Worm (Caenorhabditis elegans) whole organism, young adult: Measurements from ENCODE around the gene morc-1.
A peak's percentile ranks its signal among the peaks of the same experiment; 100 is the strongest.

Experiments
- B0019.2 ChIP-seq: fragments of 200-800 bp; sonication (Bioruptor generic); conservative IDR thresholded peaks from 2 replicates; pipeline ENCODE4 v1.3.6; 2022; ENCODE audit warnings: missing genetic modification reagents, missing genetic modification characterization, missing compliant biosample characterization
- B0261.1 ChIP-seq: sonication (generic microtip); optimal IDR thresholded peaks from 2 replicates; lab custom pipeline; 2016; ENCODE audit warnings: mild to moderate bottlenecking, missing genetic modification characterization, moderate library complexity, missing compliant biosample characterization
- C17E4.6 ChIP-seq: fragments of 200-800 bp; sonication (Bioruptor generic); IDR thresholded peaks from 2 replicates; pipeline ENCODE4 v1.3.6; 2022; ENCODE audit warnings: missing genetic modification reagents, missing genetic modification characterization, missing compliant biosample characterization
- F23B12.7 ChIP-seq: sonication (generic microtip); optimal IDR thresholded peaks from 2 replicates; lab custom pipeline; 2017; ENCODE audit warnings: missing genetic modification characterization, mild to moderate bottlenecking, missing compliant biosample characterization, antibody characterized with exemption, moderate library complexity; ENCODE audit not compliant: insufficient read depth
- F33H1.4 ChIP-seq: fragments of 200-800 bp; sonication (Bioruptor generic); IDR thresholded peaks from 2 replicates; pipeline ENCODE4 v1.3.6; 2022; ENCODE audit warnings: missing genetic modification reagents, missing genetic modification characterization, missing compliant biosample characterization
- K11D2.4 ChIP-seq: fragments of 200-800 bp; sonication (Bioruptor generic); IDR thresholded peaks from 2 replicates; pipeline ENCODE4 v1.3.6; 2022; ENCODE audit warnings: missing genetic modification reagents, missing genetic modification characterization, missing compliant biosample characterization
- K12H6.12 ChIP-seq: fragments of 200-800 bp; sonication (Bioruptor generic); optimal IDR thresholded peaks from 2 replicates; lab custom pipeline; 2018; ENCODE audit warnings: mild to moderate bottlenecking, missing genetic modification characterization, missing compliant biosample characterization
- aptf-2 ChIP-seq: fragments of 200-800 bp; sonication (Bioruptor generic); conservative IDR thresholded peaks from 2 replicates; pipeline ENCODE4 v1.3.6; 2022; ENCODE audit warnings: missing genetic modification reagents, missing genetic modification characterization, missing compliant biosample characterization
- atf-7 ChIP-seq: sonication (generic microtip); optimal IDR thresholded peaks from 2 replicates; lab custom pipeline; 2017; ENCODE audit warnings: mild to moderate bottlenecking, missing genetic modification characterization, missing compliant biosample characterization
- attf-3 ChIP-seq: fragments of 200-800 bp; sonication (Bioruptor generic); conservative IDR thresholded peaks from 2 replicates; pipeline ENCODE4 v1.3.6; 2022; ENCODE audit warnings: missing genetic modification reagents, missing genetic modification characterization, missing compliant biosample characterization
- attf-5 ChIP-seq: fragments of 200-800 bp; sonication (Bioruptor generic); optimal IDR thresholded peaks from 2 replicates; lab custom pipeline; 2018; ENCODE audit warnings: mild to moderate bottlenecking, missing genetic modification characterization, missing compliant biosample characterization
- attf-6 ChIP-seq: fragments of 200-800 bp; sonication (Bioruptor generic); IDR thresholded peaks from 2 replicates; pipeline ENCODE4 v1.3.6; 2022; ENCODE audit warnings: missing genetic modification reagents, missing genetic modification characterization, missing compliant biosample characterization
- cebp-2 ChIP-seq: fragments of 200-800 bp; sonication (Bioruptor generic); IDR thresholded peaks from 2 replicates; pipeline ENCODE4 v1.3.6; 2022; ENCODE audit warnings: missing genetic modification characterization, missing compliant biosample characterization
- ceh-100 ChIP-seq: fragments of 200-800 bp; sonication (Bioruptor generic); IDR thresholded peaks from 2 replicates; pipeline ENCODE4 v1.3.6; 2022; ENCODE audit warnings: missing genetic modification reagents, missing genetic modification characterization, missing compliant biosample characterization
- ceh-79 ChIP-seq: sonication (generic microtip); optimal IDR thresholded peaks from 2 replicates; lab custom pipeline; 2017; ENCODE audit warnings: mild to moderate bottlenecking, missing genetic modification characterization, missing compliant biosample characterization
- ceh-91 ChIP-seq: fragments of 200-800 bp; sonication (Bioruptor generic); IDR thresholded peaks from 2 replicates; pipeline ENCODE4 v1.3.6; 2022; ENCODE audit warnings: missing genetic modification reagents, missing genetic modification characterization, missing compliant biosample characterization
- chd-7 ChIP-seq: sonication (generic microtip); optimal IDR thresholded peaks from 2 replicates; lab custom pipeline; 2016; ENCODE audit warnings: mild to moderate bottlenecking, missing genetic modification characterization, moderate library complexity, missing compliant biosample characterization
- die-1 ChIP-seq: sonication (generic microtip); optimal IDR thresholded peaks from 2 replicates; lab custom pipeline; 2016; ENCODE audit warnings: missing genotype, mild to moderate bottlenecking, missing genetic modification characterization, missing compliant biosample characterization
- dox-1 ChIP-seq: fragments of 200-800 bp; sonication (Bioruptor generic); IDR thresholded peaks from 2 replicates; pipeline ENCODE4 v1.3.6; 2022; ENCODE audit warnings: missing genetic modification reagents, missing genetic modification characterization, missing compliant biosample characterization
- dpff-1 ChIP-seq: sonication (generic microtip); optimal IDR thresholded peaks from 2 replicates; lab custom pipeline; 2017; ENCODE audit warnings: mild to moderate bottlenecking, missing genetic modification characterization, missing compliant biosample characterization
- ekl-4 ChIP-seq: fragments of 200-800 bp; sonication (Bioruptor generic); IDR thresholded peaks from 2 replicates; pipeline ENCODE4 v1.3.6; 2022; ENCODE audit warnings: missing genetic modification reagents, missing genetic modification characterization, missing compliant biosample characterization
- him-1 ChIP-seq: sonication (generic microtip); optimal IDR thresholded peaks from 2 replicates; lab custom pipeline; 2016; ENCODE audit warnings: missing genotype, missing genetic modification reagents, missing genetic modification characterization, missing compliant biosample characterization
- hmg-1.2 ChIP-seq: fragments of 200-800 bp; sonication (Bioruptor generic); IDR thresholded peaks from 2 replicates; pipeline ENCODE4 v1.3.6; 2022; ENCODE audit warnings: missing genetic modification reagents, missing genetic modification characterization, missing compliant biosample characterization
- lag-1 ChIP-seq: fragments of 200-800 bp; sonication (Bioruptor generic); IDR thresholded peaks from 2 replicates; pipeline ENCODE4 v1.3.6; 2022; ENCODE audit warnings: missing genetic modification reagents, missing genetic modification characterization, missing compliant biosample characterization
- let-607 ChIP-seq, 2 experiments: fragments of 200-800 bp in 1 of 2; sonication (Bioruptor generic) in 1 of 2; sonication (generic microtip) in 1 of 2; optimal IDR thresholded peaks; 2 replicates each; lab custom pipeline; 2016 to 2018; ENCODE audit warnings: mild to moderate bottlenecking in 2 of 2, missing compliant biosample characterization in 2 of 2, missing genetic modification characterization in 2 of 2, moderate library complexity in 2 of 2, missing genotype in 1 of 2
- lin-26 ChIP-seq: fragments of 200-800 bp; sonication (Bioruptor generic); IDR thresholded peaks from 2 replicates; pipeline ENCODE4 v1.3.6; 2022; ENCODE audit warnings: missing genetic modification reagents, missing genetic modification characterization, missing compliant biosample characterization
- lin-40 ChIP-seq: sonication (generic microtip); optimal IDR thresholded peaks from 2 replicates; lab custom pipeline; 2016; ENCODE audit warnings: missing genetic modification characterization, mild to moderate bottlenecking, missing compliant biosample characterization, missing genotype, missing genetic modification reagents
- lin-54 ChIP-seq: fragments of 200-800 bp; sonication (Bioruptor generic); optimal IDR thresholded peaks from 2 replicates; lab custom pipeline; 2018; ENCODE audit warnings: mild to moderate bottlenecking, missing genetic modification characterization, missing compliant biosample characterization
- lsl-1 ChIP-seq: fragments of 200-800 bp; sonication (Bioruptor generic); optimal IDR thresholded peaks from 2 replicates; lab custom pipeline; 2018; ENCODE audit warnings: mild to moderate bottlenecking, missing genetic modification characterization, moderate library complexity, missing compliant biosample characterization
- madf-10 ChIP-seq: sonication (generic microtip); optimal IDR thresholded peaks from 2 replicates; lab custom pipeline; 2016; ENCODE audit warnings: mild to moderate bottlenecking, missing genetic modification characterization, missing compliant biosample characterization
- madf-8 ChIP-seq: fragments of 200-800 bp; sonication (Bioruptor generic); conservative IDR thresholded peaks from 2 replicates; pipeline ENCODE4 v1.3.6; 2022; ENCODE audit warnings: missing genetic modification reagents, missing genetic modification characterization, missing compliant biosample characterization
- mcd-1 ChIP-seq: fragments of 200-800 bp; sonication (Bioruptor generic); IDR thresholded peaks from 2 replicates; pipeline ENCODE4 v1.3.6; 2022; ENCODE audit warnings: missing genetic modification reagents, missing genetic modification characterization, missing compliant biosample characterization
- nfyb-1 ChIP-seq: fragments of 200-800 bp; sonication (Bioruptor generic); IDR thresholded peaks from 2 replicates; pipeline ENCODE4 v1.3.6; 2022; ENCODE audit warnings: missing genetic modification reagents, missing genetic modification characterization, missing compliant biosample characterization
- nhr-120 ChIP-seq: fragments of 200-800 bp; sonication (Bioruptor generic); IDR thresholded peaks from 2 replicates; pipeline ENCODE4 v1.3.6; 2022; ENCODE audit warnings: missing genetic modification characterization, missing compliant biosample characterization
- nhr-27 ChIP-seq: fragments of 200-800 bp; sonication (Bioruptor generic); optimal IDR thresholded peaks from 2 replicates; lab custom pipeline; 2018; ENCODE audit warnings: mild to moderate bottlenecking, missing genetic modification characterization, moderate library complexity, missing compliant biosample characterization
- rcor-1 ChIP-seq: fragments of 200-800 bp; sonication (Bioruptor generic); IDR thresholded peaks from 2 replicates; pipeline ENCODE4 v1.3.6; 2022; ENCODE audit warnings: missing genetic modification reagents, missing genetic modification characterization, missing compliant biosample characterization
- rec-8 ChIP-seq, 2 experiments: sonication (generic microtip); optimal IDR thresholded peaks; 2 replicates each; lab custom pipeline; 2016; ENCODE audit warnings: mild to moderate bottlenecking in 2 of 2, missing genetic modification characterization in 2 of 2, missing genetic modification reagents in 2 of 2, missing genotype in 2 of 2, missing biosample characterization in 1 of 2, missing compliant biosample characterization in 1 of 2, moderate library complexity in 1 of 2
- repo-1 ChIP-seq: sonication (generic microtip); optimal IDR thresholded peaks from 2 replicates; lab custom pipeline; 2017; ENCODE audit warnings: mild to moderate bottlenecking, missing genetic modification characterization, missing compliant biosample characterization
- somi-1 ChIP-seq: fragments of 200-800 bp; sonication (Bioruptor generic); optimal IDR thresholded peaks from 2 replicates; lab custom pipeline; 2018; ENCODE audit warnings: mild to moderate bottlenecking, missing genetic modification characterization, missing compliant biosample characterization
- tbp1 ChIP-seq: fragments of 200-800 bp; sonication (Bioruptor generic); optimal IDR thresholded peaks from 2 replicates; lab custom pipeline; 2018; ENCODE audit warnings: mild to moderate bottlenecking, missing genetic modification characterization, missing compliant biosample characterization
- unc-130 ChIP-seq: sonication (generic microtip); optimal IDR thresholded peaks from 2 replicates; lab custom pipeline; 2016; ENCODE audit warnings: missing genetic modification reagents, missing genetic modification characterization, missing compliant biosample characterization
- xnd-1 ChIP-seq: sonication (generic microtip); optimal IDR thresholded peaks from 2 replicates; lab custom pipeline; 2016; ENCODE audit warnings: missing genotype, missing genetic modification reagents, missing genetic modification characterization, missing compliant biosample characterization
- zim-3 ChIP-seq: sonication (generic microtip); optimal IDR thresholded peaks from 2 replicates; lab custom pipeline; 2017; ENCODE audit warnings: mild to moderate bottlenecking, missing genetic modification characterization, moderate library complexity, missing compliant biosample characterization
- ztf-28 ChIP-seq: fragments of 200-800 bp; sonication (Bioruptor generic); IDR thresholded peaks from 2 replicates; pipeline ENCODE4 v1.3.6; 2022; ENCODE audit warnings: missing genetic modification reagents, missing genetic modification characterization, missing compliant biosample characterization
- ztf-3 ChIP-seq: fragments of 200-800 bp; sonication (Bioruptor generic); optimal IDR thresholded peaks from 2 replicates; lab custom pipeline; 2018; ENCODE audit warnings: mild to moderate bottlenecking, missing genetic modification characterization, missing compliant biosample characterization
- ztf-6 ChIP-seq: fragments of 200-800 bp; sonication (Bioruptor generic); IDR thresholded peaks from 2 replicates; pipeline ENCODE4 v1.3.6; 2022; ENCODE audit warnings: missing genetic modification reagents, missing genetic modification characterization, missing compliant biosample characterization

morc-1 gene

ce11 chrIII:5211137-5211648, 4.5 kb upstream of the morc-1 start (continued):
- TF ChIP-seq lin-26 (GFP tag; lab: Robert Waterston, UW) (peak; percentile 88), attf-6 (GFP tag; lab: Robert Waterston, UW) (0 out of 2 replicates have a peak, but pooled peaks have one; percentile 23), zim-3 (peak; percentile 67), somi-1 (GFP tag; lab: Kevin White, UChicago) (peak; percentile 44), ceh-100 (peak; percentile 62), mcd-1 (GFP tag; lab: Robert Waterston, UW) (peak; percentile 79), dpff-1 (peak; percentile 64), attf-3 (GFP tag; lab: Robert Waterston, UW) (0 out of 2 replicates have a peak, but pooled peaks have one; percentile 28), K12H6.12 (tag; lab: Kevin White, UChicago) (peak; percentile 78), him-1 (peak; percentile 78), cebp-2 (0 out of 2 replicates have a peak, but pooled peaks have one; percentile 75), nfyb-1 (peak; percentile 89), unc-130 (GFP tag; lab: Kevin White, UChicago) (peak; percentile 44), lin-40 (tag; lab: Kevin White, UChicago) (peak; percentile 72), xnd-1 (tag; lab: Kevin White, UChicago) (peak; percentile 18), ztf-28 (GFP tag; lab: Robert Waterston, UW) (0 out of 2 replicates have a peak, but pooled peaks have one; percentile 30), attf-5 (peak; percentile 73), repo-1 (peak; percentile 79), madf-8 (GFP tag; lab: Robert Waterston, UW) (peak; percentile 50), ztf-3 (peak; percentile 35), die-1 (peak; percentile 80), madf-10 (peak; percentile 80), chd-7 (peak; percentile 79), lsl-1 (GFP tag; lab: Kevin White, UChicago) (peak; percentile 69), ceh-91 (GFP tag; lab: Robert Waterston, UW) (peak; percentile 62; the same call in 1 of the 2 replicates), B0019.2 (GFP tag; lab: Robert Waterston, UW) (0 out of 2 replicates have a peak, but pooled peaks have one; percentile 29), tbp1 (GFP tag; lab: Kevin White, UChicago) (peak; percentile 81), atf-7 (peak; percentile 71), rcor-1 (GFP tag; lab: Robert Waterston, UW) (peak; percentile 83), nhr-120 (0 out of 2 replicates have a peak, but pooled peaks have one; percentile 39), ceh-79 (peak; percentile 38), rec-8 (tag; optimal IDR thresholded peaks at IDR 0.05; lab: Kevin White, UChicago) (peak in 1 of 2 experiments; percentile 28), aptf-2 (GFP tag; lab: Robert Waterston, UW) (0 out of 2 replicates have a peak, but pooled peaks have one; percentile 24), hmg-1.2 (GFP tag; lab: Robert Waterston, UW) (peak; percentile 69), let-607 (tag; optimal IDR thresholded peaks at IDR 0.05; lab: Kevin White, UChicago) (peak; percentile 48 to 60), lin-54 (GFP tag; lab: Kevin White, UChicago) (peak; percentile 65), F23B12.7 (tag; lab: Kevin White, UChicago) (peak; percentile 42), B0261.1 (tag; lab: Kevin White, UChicago) (peak; percentile 68), dox-1 (GFP tag; lab: Robert Waterston, UW) (peak; percentile 96; the same call in 1 of the 2 replicates), C17E4.6 (GFP tag; lab: Robert Waterston, UW) (peak; percentile 68; the same call in 1 of the 2 replicates), ztf-6 (GFP tag; lab: Robert Waterston, UW) (0 out of 2 replicates have a peak, but pooled peaks have one; percentile 5), nhr-27 (tag; lab: Kevin White, UChicago) (peak; percentile 46), K11D2.4 (peak; percentile 69), ekl-4 (GFP tag; lab: Robert Waterston, UW) (peak; percentile 70; the same call in 1 of the 2 replicates), F33H1.4 (peak; percentile 61), lag-1 (0 out of 2 replicates have a peak, but pooled peaks have one; percentile 68)
